Fruit fly (Drosophila melanogaster) whole organism, adult: ENCODE data around the gene CG5013.

Experiments used
- CG11617 ChIP-seq: fragments of 200-800 bp; sonication (Bioruptor generic); optimal IDR thresholded peaks from 2 replicates; lab custom pipeline; 2017; ENCODE audit warnings: mild to moderate bottlenecking, missing biosample characterization, missing genetic modification reagents, missing genetic modification characterization
- CG12768 ChIP-seq: fragments of 200-800 bp; sonication (Bioruptor generic); optimal IDR thresholded peaks from 2 replicates; lab custom pipeline; 2017; ENCODE audit warnings: missing biosample characterization, missing genetic modification characterization, mild to moderate bottlenecking, moderate library complexity, missing genetic modification reagents
- CG14711 ChIP-seq: fragments of 200-800 bp; sonication (Bioruptor generic); optimal IDR thresholded peaks from 2 replicates; lab custom pipeline; 2018; ENCODE audit warnings: missing biosample characterization, mild to moderate bottlenecking, missing genetic modification characterization, moderate library complexity
- CG1620 ChIP-seq: fragments of 200-800 bp; sonication (Bioruptor generic); optimal IDR thresholded peaks from 2 replicates; lab custom pipeline; 2016; ENCODE audit warnings: missing biosample characterization, missing genetic modification characterization
- CG33017 ChIP-seq: fragments of 200-800 bp; sonication (Bioruptor generic); optimal IDR thresholded peaks from 2 replicates; lab custom pipeline; 2018; ENCODE audit warnings: missing biosample characterization, mild to moderate bottlenecking, missing genetic modification characterization, moderate library complexity
- CG5204 ChIP-seq: fragments of 200-800 bp; sonication (Bioruptor generic); optimal IDR thresholded peaks from 2 replicates; lab custom pipeline; 2016; ENCODE audit warnings: missing biosample characterization, missing genetic modification characterization
- CG7045 ChIP-seq: fragments of 200-800 bp; sonication (Bioruptor generic); optimal IDR thresholded peaks from 2 replicates; lab custom pipeline; 2017; ENCODE audit warnings: missing biosample characterization, mild to moderate bottlenecking, missing genetic modification characterization
- CG7101 ChIP-seq: fragments of 200-800 bp; sonication (Bioruptor generic); optimal IDR thresholded peaks from 2 replicates; lab custom pipeline; 2018; ENCODE audit warnings: missing biosample characterization, mild to moderate bottlenecking, missing genetic modification characterization, moderate library complexity
- Clk ChIP-seq: fragments of 200-800 bp; sonication (Bioruptor generic); optimal IDR thresholded peaks from 2 replicates; lab custom pipeline; 2017; ENCODE audit warnings: missing biosample characterization, missing genetic modification characterization
- Crg-1 ChIP-seq: fragments of 200-800 bp; sonication (Bioruptor generic); optimal IDR thresholded peaks from 2 replicates; lab custom pipeline; 2016; ENCODE audit warnings: missing biosample characterization, missing genetic modification characterization
- Hr96 ChIP-seq: fragments of 200-800 bp; sonication (Bioruptor generic); optimal IDR thresholded peaks from 2 replicates; lab custom pipeline; 2016; ENCODE audit warnings: missing biosample characterization, missing genetic modification characterization
- Mnt ChIP-seq: fragments of 200-800 bp; sonication (Bioruptor generic); optimal IDR thresholded peaks from 2 replicates; lab custom pipeline; 2016; ENCODE audit warnings: missing biosample characterization, mild to moderate bottlenecking, missing genetic modification characterization
- bab1 ChIP-seq: fragments of 200-800 bp; sonication (Bioruptor generic); optimal IDR thresholded peaks from 3 replicates; lab custom pipeline; 2019; ENCODE audit warnings: missing biosample characterization, mild to moderate bottlenecking, missing genetic modification characterization, moderate library complexity
- cic ChIP-seq: fragments of 200-800 bp; sonication (Bioruptor generic); optimal IDR thresholded peaks from 2 replicates; lab custom pipeline; 2017; ENCODE audit warnings: missing biosample characterization, mild to moderate bottlenecking, missing genetic modification characterization, moderate library complexity
- cnc ChIP-seq, 2 experiments: fragments of >200 bp; optimal IDR thresholded peaks; 2 replicates each; lab custom pipeline; 2017
- kay ChIP-seq: fragments of 200-800 bp; sonication (Bioruptor generic); peaks from one replicate; lab custom pipeline; 2016; ENCODE audit warnings: missing biosample characterization, missing genetic modification characterization, borderline replicate concordance
- ovo ChIP-seq: fragments of 200-800 bp; sonication (Bioruptor generic); optimal IDR thresholded peaks from 2 replicates; lab custom pipeline; 2016; ENCODE audit warnings: missing biosample characterization, missing genetic modification characterization
- pad ChIP-seq: fragments of 200-800 bp; sonication (Bioruptor generic); optimal IDR thresholded peaks from 3 replicates; lab custom pipeline; 2017; ENCODE audit warnings: missing biosample characterization, missing genetic modification characterization, mild to moderate bottlenecking, moderate library complexity, missing genetic modification reagents
- tj ChIP-seq: fragments of 200-800 bp; sonication (Bioruptor generic); optimal IDR thresholded peaks from 3 replicates; lab custom pipeline; 2017; ENCODE audit warnings: missing biosample characterization, mild to moderate bottlenecking, missing genetic modification characterization, moderate library complexity
- toe ChIP-seq: fragments of 200-800 bp; sonication (Bioruptor generic); optimal IDR thresholded peaks from 2 replicates; lab custom pipeline; 2016; ENCODE audit warnings: missing biosample characterization, missing genetic modification characterization

Gene CG5013

dm6 chr3R:16034186-16034585 lies 15.3 kb upstream of the CG5013 start:
- TF ChIP-seq CG7101, result no peak

DNA sequence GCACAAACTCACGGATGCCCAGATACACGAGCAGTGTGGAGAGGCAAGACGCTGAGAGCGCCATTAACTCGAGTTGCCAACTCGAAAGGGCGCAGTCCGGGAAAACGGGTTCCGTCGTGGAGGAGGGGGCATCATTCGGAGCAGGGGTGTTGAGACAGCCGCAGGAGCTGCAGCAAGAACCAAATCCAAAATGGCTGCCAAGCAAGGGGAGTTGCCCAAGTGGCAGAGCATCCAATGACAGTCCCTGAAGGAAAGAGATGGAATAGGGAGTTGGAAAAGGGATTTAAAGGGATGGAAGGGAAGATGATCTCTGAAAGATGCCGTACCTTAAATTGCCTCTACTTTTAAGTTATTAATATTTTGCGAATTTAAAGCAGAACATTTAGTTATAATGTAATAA lies 11.4 kb upstream of the CG5013 start:
- TF ChIP-seq tj (GFP tag; lab: Kevin White, UChicago) (no peak), CG33017 (tag; lab: Kevin White, UChicago) (no peak), Mnt (GFP tag; lab: Kevin White, UChicago) (no peak), toe (GFP tag; lab: Kevin White, UChicago) (no peak), CG7101 (no peak), pad (no peak), ovo (GFP tag; lab: Kevin White, UChicago) (no peak), Crg-1 (no peak), CG14711 (tag; lab: Kevin White, UChicago) (no peak), Hr96 (no peak), Clk (GFP tag; lab: Kevin White, UChicago) (no peak), CG7045 (GFP tag; lab: Kevin White, UChicago) (no peak)

DNA sequence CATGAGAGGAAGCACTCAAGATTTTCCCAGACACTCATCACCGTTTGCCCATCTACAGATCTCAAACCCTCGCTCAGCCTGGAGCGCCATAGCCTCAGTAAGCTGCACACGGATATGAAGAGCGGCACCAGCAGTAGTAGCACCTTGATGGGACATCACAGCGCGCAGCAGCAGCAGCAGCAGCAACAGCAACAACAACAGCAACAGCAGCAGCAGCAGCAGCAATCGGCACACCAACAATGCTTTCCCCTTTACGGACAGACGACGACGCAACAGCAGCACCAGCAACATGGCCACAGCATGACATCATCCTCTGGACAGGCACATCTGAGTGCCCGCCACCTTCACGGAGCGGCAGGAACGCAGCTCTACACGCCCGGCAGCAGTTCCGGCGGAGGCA lies 9.9 kb upstream of the CG5013 start:
- no peak for TF ChIP-seq Hr96
- no peak for TF ChIP-seq CG5204
- no peak for TF ChIP-seq bab1 (GFP tag; lab: Kevin White, UChicago)
- no peak for TF ChIP-seq Mnt (GFP tag; lab: Kevin White, UChicago)
- TF ChIP-seq toe (GFP tag; lab: Kevin White, UChicago), result no peak
- no peak for TF ChIP-seq pad
- TF ChIP-seq CG11617 (GFP tag; lab: Kevin White, UChicago), result no peak
- no peak for TF ChIP-seq CG12768 (GFP tag; lab: Kevin White, UChicago)
- no peak for TF ChIP-seq tj (GFP tag; lab: Kevin White, UChicago)
- TF ChIP-seq Clk (GFP tag; lab: Kevin White, UChicago), result no peak
- no peak for TF ChIP-seq CG7101
- TF ChIP-seq CG33017 (tag; lab: Kevin White, UChicago), result no peak
- no peak for TF ChIP-seq CG14711 (tag; lab: Kevin White, UChicago)
- TF ChIP-seq CG1620 (GFP tag; lab: Kevin White, UChicago), result no peak
- TF ChIP-seq cic (GFP tag; lab: Kevin White, UChicago), result no peak
- TF ChIP-seq CG7045 (GFP tag; lab: Kevin White, UChicago), result no peak
- no peak for TF ChIP-seq kay (GFP tag; lab: Kevin White, UChicago)

DNA sequence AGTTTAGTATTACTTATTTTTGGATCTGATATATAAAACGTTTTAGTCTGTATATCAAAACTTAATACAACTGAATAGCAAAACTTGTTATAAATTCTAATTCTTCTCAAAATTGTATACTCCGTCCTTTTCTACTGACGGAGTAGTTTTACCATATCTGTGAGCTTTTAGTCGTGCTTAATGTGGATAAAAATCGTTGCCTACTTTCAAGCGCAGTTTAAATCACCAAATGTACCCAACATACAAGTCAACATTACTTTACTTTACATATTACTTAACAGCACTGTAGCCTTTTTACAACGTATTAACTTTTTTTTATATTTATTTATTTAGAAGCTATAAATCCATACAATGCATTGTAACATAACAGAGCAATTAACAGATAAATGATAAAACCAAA lies 8.5 kb upstream of the CG5013 start:
- no peak for TF ChIP-seq Hr96
- TF ChIP-seq ovo (GFP tag; lab: Kevin White, UChicago), result no peak
- no peak for TF ChIP-seq CG14711 (tag; lab: Kevin White, UChicago)
- TF ChIP-seq tj (GFP tag; lab: Kevin White, UChicago), result no peak

DNA sequence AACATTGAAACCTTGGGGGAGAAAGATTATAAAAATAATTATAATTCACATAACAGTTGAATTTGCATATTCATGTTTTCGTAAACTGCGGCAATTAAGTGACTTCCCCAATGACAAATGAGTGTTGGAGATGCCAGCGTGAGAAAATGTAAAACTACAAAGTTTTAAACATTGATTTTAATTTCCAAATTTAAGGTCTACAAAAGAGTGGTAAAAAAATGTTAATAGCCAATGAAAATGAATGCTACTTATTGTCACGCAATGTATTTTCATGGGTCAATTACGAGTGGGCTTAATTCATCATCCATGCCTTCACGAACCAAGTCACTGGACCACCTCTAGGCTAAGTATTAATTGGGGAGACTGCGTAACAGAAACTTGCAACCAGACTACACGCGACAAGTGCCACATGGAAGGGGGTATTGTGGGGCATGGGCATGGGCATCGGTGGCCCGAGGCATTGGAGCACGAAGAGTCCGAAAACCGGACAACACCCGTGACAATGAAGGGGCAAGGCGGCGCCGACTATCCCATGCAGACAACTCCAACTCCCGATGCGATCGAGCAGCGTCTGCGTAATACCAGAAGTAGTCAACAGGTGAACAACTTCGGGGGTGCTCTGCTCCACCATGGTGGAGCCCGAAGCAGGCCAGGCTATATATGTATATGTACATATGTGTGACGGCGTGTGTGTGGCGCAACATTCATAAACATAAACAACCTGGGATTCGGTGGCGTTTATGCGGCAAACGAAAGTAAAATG lies 7.2 kb upstream of the CG5013 start:
- TF ChIP-seq cnc (optimal IDR thresholded peaks at IDR 0.05; lab: Kevin White, UChicago), result no peak
- no peak for TF ChIP-seq Hr96
- TF ChIP-seq ovo (GFP tag; lab: Kevin White, UChicago), result no peak
- TF ChIP-seq kay (GFP tag; lab: Kevin White, UChicago), result no peak
- no peak for TF ChIP-seq CG12768 (GFP tag; lab: Kevin White, UChicago)
- no peak for TF ChIP-seq pad
- no peak for TF ChIP-seq CG1620 (GFP tag; lab: Kevin White, UChicago)
- TF ChIP-seq cic (GFP tag; lab: Kevin White, UChicago), result no peak
- TF ChIP-seq CG5204, result no peak
- no peak for TF ChIP-seq toe (GFP tag; lab: Kevin White, UChicago)
- TF ChIP-seq CG7045 (GFP tag; lab: Kevin White, UChicago), result no peak

dm6 chr3R:16042900-16043548 lies 6.4 kb upstream of the CG5013 start, which contains the start of gene Jhbp4:
Gene Jhbp4, plus strand, starts transcription at chr3R:16043498.
- no peak for TF ChIP-seq CG14711 (tag; lab: Kevin White, UChicago)
- TF ChIP-seq ovo (GFP tag; lab: Kevin White, UChicago), result no peak
- TF ChIP-seq CG12768 (GFP tag; lab: Kevin White, UChicago), result no peak
- TF ChIP-seq kay (GFP tag; lab: Kevin White, UChicago), result no peak
- TF ChIP-seq Clk (GFP tag; lab: Kevin White, UChicago), result no peak
- TF ChIP-seq Mnt (GFP tag; lab: Kevin White, UChicago), result no peak
- no peak for TF ChIP-seq bab1 (GFP tag; lab: Kevin White, UChicago)
- no peak for TF ChIP-seq CG5204
- no peak for TF ChIP-seq CG33017 (tag; lab: Kevin White, UChicago)
- TF ChIP-seq CG11617 (GFP tag; lab: Kevin White, UChicago), result no peak
- TF ChIP-seq pad, result no peak
- TF ChIP-seq toe (GFP tag; lab: Kevin White, UChicago), result no peak
- TF ChIP-seq cnc (optimal IDR thresholded peaks at IDR 0.05; lab: Kevin White, UChicago), result no peak
